Worm (Caenorhabditis elegans): ENCODE measurements around the gene Y48A6B.8.
A peak's percentile ranks its signal among the peaks of the same experiment; 100 is the strongest.

Y48A6B.8 gene

ce11 chrIII:11032872-11033271 lies 3.6 kb upstream of the Y48A6B.8 start, which contains the start of gene Y48A6B.9:
Gene Y48A6B.9, plus strand, starts transcription at chrIII:11033172.
- no peak for TF ChIP-seq nhr-237 (tag; optimal IDR thresholded peaks at IDR 0.05)
- TF ChIP-seq nhr-21 (tag; optimal IDR thresholded peaks at IDR 0.05), result no peak
- TF ChIP-seq alr-1 (tag; optimal IDR thresholded peaks at IDR 0.05), result no peak
- TF ChIP-seq mab-5 (tag; optimal IDR thresholded peaks at IDR 0.05), result no peak
- no peak for TF ChIP-seq egl-27 (tag; optimal IDR thresholded peaks at IDR 0.05)
- no peak for TF ChIP-seq aly-2 (tag; optimal IDR thresholded peaks at IDR 0.05)
- TF ChIP-seq nhr-10 (tag; optimal IDR thresholded peaks at IDR 0.05), result no peak
- no peak for TF ChIP-seq nhr-77 (tag; optimal IDR thresholded peaks at IDR 0.05)
- TF ChIP-seq nhr-12 (tag; optimal IDR thresholded peaks at IDR 0.05), result no peak
- TF ChIP-seq sma-9 (GFP tag; optimal IDR thresholded peaks at IDR 0.05), result no peak
- no peak for TF ChIP-seq sma-9 (tag; optimal IDR thresholded peaks at IDR 0.05)
- no peak for TF ChIP-seq ceh-16 (tag; optimal IDR thresholded peaks at IDR 0.05)
- no peak for TF ChIP-seq elt-1 (tag; optimal IDR thresholded peaks at IDR 0.05)
- no peak for TF ChIP-seq unc-62 (GFP tag; optimal IDR thresholded peaks at IDR 0.05)
- TF ChIP-seq Y55F3AM.14 (GFP tag; optimal IDR thresholded peaks at IDR 0.05), result no peak

ce11 chrIII:11031309-11031708 lies 2.1 kb upstream of the Y48A6B.8 start, which contains the start of gene Y48A6B.14:
Gene Y48A6B.14, plus strand, starts transcription at chrIII:11031609.
- TF ChIP-seq zag-1 (tag; optimal IDR thresholded peaks at IDR 0.05), result no peak
- no peak for TF ChIP-seq R02D3.7 (tag; optimal IDR thresholded peaks at IDR 0.05)
- no peak for TF ChIP-seq nhr-21 (tag; optimal IDR thresholded peaks at IDR 0.05)

DNA sequence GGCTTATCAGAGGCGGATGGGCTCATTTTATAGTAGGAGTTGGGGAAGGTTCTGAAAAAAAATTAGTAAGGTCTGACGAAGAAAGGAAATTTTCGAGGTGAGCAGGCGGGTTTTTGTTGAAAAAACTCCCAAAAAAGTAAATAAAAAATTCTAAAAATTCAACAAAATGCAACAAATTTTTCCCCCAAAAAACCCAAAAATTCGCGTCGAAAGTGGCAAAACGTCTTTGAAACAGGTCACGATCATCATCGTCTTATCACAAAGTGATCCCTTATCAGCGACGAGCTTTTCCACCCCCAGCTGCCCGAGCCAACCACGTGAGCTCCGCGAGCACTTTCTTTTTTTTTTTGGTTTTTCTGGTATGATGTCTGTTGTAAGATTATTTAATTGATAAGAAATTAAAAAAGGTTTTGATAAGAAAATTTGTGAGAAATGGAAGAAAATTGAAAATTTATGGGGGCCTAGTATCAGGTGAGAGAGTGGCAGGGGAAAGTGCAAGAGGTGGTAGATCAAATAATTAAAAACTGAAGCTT lies 2.7 kb downstream of the Y48A6B.8 start, which contains the start of gene Y48A6B.7:
Gene Y48A6B.7, minus strand, starts transcription at position 51 of the 533 bp plus-strand sequence.
- TF ChIP-seq mbf-1 (tag; optimal IDR thresholded peaks at IDR 0.05), result no peak
- no peak for TF ChIP-seq sem-4 (tag; optimal IDR thresholded peaks at IDR 0.05)
- TF ChIP-seq egl-27 (tag; optimal IDR thresholded peaks at IDR 0.05), result peak; percentile 18
- TF ChIP-seq nhr-23 (tag; optimal IDR thresholded peaks at IDR 0.05), result no peak
- TF ChIP-seq blmp-1 (tag; optimal IDR thresholded peaks at IDR 0.05; ENCODE audit: insufficient read depth), result no peak
- no peak for TF ChIP-seq mab-5 (tag; optimal IDR thresholded peaks at IDR 0.05)
- TF ChIP-seq nhr-21 (tag; optimal IDR thresholded peaks at IDR 0.05), result no peak
- no peak for TF ChIP-seq zag-1 (tag; optimal IDR thresholded peaks at IDR 0.05)
- no peak for TF ChIP-seq unc-62 (GFP tag; optimal IDR thresholded peaks at IDR 0.05)
- peak; percentile 31 for TF ChIP-seq sma-3 (GFP tag; optimal IDR thresholded peaks at IDR 0.05)
- no peak for TF ChIP-seq ceh-82 (tag; optimal IDR thresholded peaks at IDR 0.05)
- TF ChIP-seq nhr-12 (tag; optimal IDR thresholded peaks at IDR 0.05), result no peak
- no peak for TF ChIP-seq lsy-2 (tag; optimal IDR thresholded peaks at IDR 0.05)
- peak; percentile 71 for TF ChIP-seq crh-2 (tag; optimal IDR thresholded peaks at IDR 0.05)
- no peak for TF ChIP-seq unc-39 (tag; optimal IDR thresholded peaks at IDR 0.05)
- peak; percentile 88 for TF ChIP-seq fos-1 (tag; optimal IDR thresholded peaks at IDR 0.05)
- no peak for TF ChIP-seq lin-39 (tag; optimal IDR thresholded peaks at IDR 0.05)
- TF ChIP-seq dmd-4 (tag; optimal IDR thresholded peaks at IDR 0.05), result no peak
- no peak for TF ChIP-seq lin-13 (GFP tag; optimal IDR thresholded peaks at IDR 0.05)
- no peak for TF ChIP-seq nhr-129 (tag; optimal IDR thresholded peaks at IDR 0.05)
- TF ChIP-seq ZK546.5 (tag; optimal IDR thresholded peaks at IDR 0.05), result no peak
- no peak for TF ChIP-seq unc-55 (GFP tag; optimal IDR thresholded peaks at IDR 0.05)
- no peak for TF ChIP-seq peb-1 (tag; optimal IDR thresholded peaks at IDR 0.05)
- TF ChIP-seq lin-11 (tag; optimal IDR thresholded peaks at IDR 0.05), result no peak
- TF ChIP-seq ztf-4 (tag; optimal IDR thresholded peaks at IDR 0.05), result no peak
- TF ChIP-seq elt-3 (tag; optimal IDR thresholded peaks at IDR 0.05), result no peak
- no peak for TF ChIP-seq nhr-11 (tag; optimal IDR thresholded peaks at IDR 0.05)
- no peak for TF ChIP-seq skn-1 (tag; optimal IDR thresholded peaks at IDR 0.05)
- no peak for TF ChIP-seq nhr-77 (tag; optimal IDR thresholded peaks at IDR 0.05)
- TF ChIP-seq nhr-6 (tag; optimal IDR thresholded peaks at IDR 0.05), result no peak
- TF ChIP-seq ztf-1 (GFP tag; conservative IDR thresholded peaks at IDR 0.05), result no peak
- peak in 1 of 2 experiments; percentile 70 for TF ChIP-seq mdl-1 (tag; optimal IDR thresholded peaks at IDR 0.05)
- TF ChIP-seq elt-1 (tag; optimal IDR thresholded peaks at IDR 0.05), result no peak
- no peak for TF ChIP-seq ceh-16 (tag; optimal IDR thresholded peaks at IDR 0.05)
- no peak for TF ChIP-seq R02D3.7 (tag; optimal IDR thresholded peaks at IDR 0.05)
- TF ChIP-seq nhr-25 (tag; optimal IDR thresholded peaks at IDR 0.05), result no peak
- no peak for TF ChIP-seq snpc-4 (tag; optimal IDR thresholded peaks at IDR 0.05)
- no peak for TF ChIP-seq ztf-11 (tag; optimal IDR thresholded peaks at IDR 0.05)
- no peak for TF ChIP-seq alr-1 (tag; optimal IDR thresholded peaks at IDR 0.05)
- TF ChIP-seq sma-9 (GFP tag; optimal IDR thresholded peaks at IDR 0.05), result peak; percentile 78
- no peak for TF ChIP-seq sma-9 (tag; optimal IDR thresholded peaks at IDR 0.05)
- no peak for TF ChIP-seq ama-1 (optimal IDR thresholded peaks at IDR 0.05)
- TF ChIP-seq nhr-10 (tag; optimal IDR thresholded peaks at IDR 0.05), result no peak
- no peak for TF ChIP-seq nhr-237 (tag; optimal IDR thresholded peaks at IDR 0.05)
- peak; percentile 48 for TF ChIP-seq F13H6.1 (tag; optimal IDR thresholded peaks at IDR 0.05)
- peak; percentile 70 for TF ChIP-seq gmeb-1 (tag; optimal IDR thresholded peaks at IDR 0.05)
- no peak for TF ChIP-seq C34F6.9 (tag; optimal IDR thresholded peaks at IDR 0.05)
- TF ChIP-seq aly-2 (tag; optimal IDR thresholded peaks at IDR 0.05), result no peak
- TF ChIP-seq Y55F3AM.14 (GFP tag; optimal IDR thresholded peaks at IDR 0.05), result no peak

Measured in whole organism, L2 larva.